Fruit fly (Drosophila melanogaster) whole organism, embryonic: Measurements from ENCODE around the gene Cyp4g15.

Experiments used
- Asciz ChIP-seq: fragments of 200-800 bp; sonication (Bioruptor generic); optimal IDR thresholded peaks from 2 replicates; lab custom pipeline; 2017; ENCODE audit warnings: missing biosample characterization, mild to moderate bottlenecking, missing genetic modification characterization, missing genetic modification reagents
- CG10654 ChIP-seq: fragments of 200-800 bp; sonication (Bioruptor generic); optimal IDR thresholded peaks from 2 replicates; lab custom pipeline; 2016; ENCODE audit warnings: missing biosample characterization, missing genetic modification characterization
- CG11695 ChIP-seq: fragments of 200-800 bp; sonication (Bioruptor generic); IDR thresholded peaks from 3 replicates; pipeline ENCODE4 v1.3.6; 2022; ENCODE audit warnings: missing biosample characterization, missing genetic modification characterization
- CG12104 ChIP-seq: fragments of 200-800 bp; sonication (Bioruptor generic); optimal IDR thresholded peaks from 3 replicates; lab custom pipeline; 2016; ENCODE audit warnings: missing biosample characterization, missing genetic modification characterization
- CG13775 ChIP-seq: fragments of 200-800 bp; sonication (Bioruptor generic); optimal IDR thresholded peaks from 3 replicates; lab custom pipeline; 2017; ENCODE audit warnings: missing biosample characterization, mild to moderate bottlenecking, missing genetic modification characterization
- CG14965 ChIP-seq: fragments of 200-800 bp; sonication (Bioruptor generic); optimal IDR thresholded peaks from 2 replicates; lab custom pipeline; 2016; ENCODE audit warnings: missing biosample characterization, missing genetic modification characterization, borderline replicate concordance
- CG15269 ChIP-seq: fragments of 200-800 bp; sonication (Bioruptor generic); optimal IDR thresholded peaks from 2 replicates; lab custom pipeline; 2018; ENCODE audit warnings: missing biosample characterization, mild to moderate bottlenecking, missing genetic modification characterization, moderate library complexity
- CG16815 ChIP-seq: fragments of 200-800 bp; sonication (Bioruptor generic); optimal IDR thresholded peaks from 3 replicates; lab custom pipeline; 2017; ENCODE audit warnings: missing biosample characterization, mild to moderate bottlenecking, missing genetic modification characterization
- CG17359 ChIP-seq: fragments of 200-800 bp; sonication (Bioruptor generic); optimal IDR thresholded peaks from 3 replicates; lab custom pipeline; 2018; ENCODE audit warnings: missing biosample characterization, mild to moderate bottlenecking, missing genetic modification characterization, moderate library complexity
- CG30020 ChIP-seq: fragments of 200-800 bp; optimal IDR thresholded peaks from 2 replicates; lab custom pipeline; 2019; ENCODE audit warnings: missing biosample characterization, mild to moderate bottlenecking, missing genetic modification characterization, moderate library complexity
- CG30431 ChIP-seq: fragments of 200-800 bp; sonication (Bioruptor generic); optimal IDR thresholded peaks from 2 replicates; lab custom pipeline; 2017; ENCODE audit warnings: missing biosample characterization, missing genetic modification characterization
- CG31224 ChIP-seq: fragments of 200-800 bp; sonication (Bioruptor generic); IDR thresholded peaks from 2 replicates; pipeline ENCODE4 v1.3.6; 2022; ENCODE audit warnings: missing biosample characterization, missing genetic modification characterization
- CG31441 ChIP-seq: fragments of 200-800 bp; sonication (Bioruptor generic); IDR thresholded peaks from 2 replicates; pipeline ENCODE4 v1.3.6; 2022; ENCODE audit warnings: missing biosample characterization, missing genetic modification characterization
- CG32767 ChIP-seq: fragments of 200-800 bp; sonication (Bioruptor generic); IDR thresholded peaks from 2 replicates; pipeline ENCODE4 v1.3.6; 2022; ENCODE audit warnings: missing biosample characterization, missing genetic modification characterization
- CG4404 ChIP-seq: fragments of 200-800 bp; sonication (Bioruptor generic); IDR thresholded peaks from 2 replicates; pipeline ENCODE4 v1.3.6; 2022; ENCODE audit warnings: missing biosample characterization, missing genetic modification characterization
- CG4707 ChIP-seq: fragments of 200-800 bp; sonication (Bioruptor generic); optimal IDR thresholded peaks from 2 replicates; lab custom pipeline; 2018; ENCODE audit warnings: missing biosample characterization, mild to moderate bottlenecking, missing genetic modification characterization, moderate library complexity
- CG4730 ChIP-seq: fragments of 200-800 bp; sonication (Bioruptor generic); IDR thresholded peaks from 2 replicates; pipeline ENCODE4 v1.3.6; 2022; ENCODE audit warnings: missing biosample characterization, missing genetic modification characterization
- CG7372 ChIP-seq: fragments of 200-800 bp; sonication (Bioruptor generic); IDR thresholded peaks from 2 replicates; pipeline ENCODE4 v1.3.6; 2022; ENCODE audit warnings: missing biosample characterization, missing genetic modification characterization
- CG7987 ChIP-seq: fragments of 200-800 bp; sonication (Bioruptor generic); optimal IDR thresholded peaks from 2 replicates; lab custom pipeline; 2018; ENCODE audit warnings: missing biosample characterization, mild to moderate bottlenecking, missing genetic modification characterization, moderate library complexity
- CrebB ChIP-seq: fragments of 200-800 bp; sonication (Bioruptor generic); optimal IDR thresholded peaks from 3 replicates; lab custom pipeline; 2018; ENCODE audit warnings: missing biosample characterization, mild to moderate bottlenecking, missing genetic modification characterization
- Eip74EF ChIP-seq, 2 experiments: fragments of 200-800 bp in 1 of 2; fragments of >200 bp in 1 of 2; sonication (Bioruptor generic) in 1 of 2; optimal IDR thresholded peaks; 2 replicates each; lab custom pipeline; 2017 to 2019; ENCODE audit warnings: missing biosample characterization in 2 of 2, missing genetic modification characterization in 2 of 2, mild to moderate bottlenecking in 1 of 2, moderate library complexity in 1 of 2
- Hand ChIP-seq: fragments of 200-800 bp; sonication (Bioruptor generic); optimal IDR thresholded peaks from 2 replicates; lab custom pipeline; 2017; ENCODE audit warnings: mild to moderate bottlenecking, missing biosample characterization, missing genetic modification reagents, missing genetic modification characterization
- Hmx ChIP-seq: fragments of 200-800 bp; sonication (Bioruptor generic); optimal IDR thresholded peaks from 2 replicates; lab custom pipeline; 2016; ENCODE audit warnings: missing biosample characterization, missing genetic modification characterization
- NFAT ChIP-seq: fragments of 200-800 bp; sonication (Bioruptor generic); IDR thresholded peaks from 2 replicates; pipeline ENCODE4 v1.3.6; 2022; ENCODE audit warnings: missing biosample characterization, missing genetic modification characterization
- Stat92E ChIP-seq, 3 experiments: fragments of >200 bp in 2 of 3; fragments of 200-800 bp in 1 of 3; sonication (Bioruptor generic) in 1 of 3; optimal IDR thresholded peaks; 2 replicates each; lab custom pipeline; 2017 to 2019; ENCODE audit warnings: missing biosample characterization in 3 of 3, missing genetic modification characterization in 3 of 3, mild to moderate bottlenecking in 1 of 3, moderate library complexity in 1 of 3
- Xbp1 ChIP-seq: fragments of 200-800 bp; sonication (Bioruptor generic); optimal IDR thresholded peaks from 3 replicates; lab custom pipeline; 2016; ENCODE audit warnings: missing biosample characterization, mild to moderate bottlenecking, missing genetic modification characterization
- az2 ChIP-seq: fragments of 200-800 bp; sonication (Bioruptor generic); optimal IDR thresholded peaks from 3 replicates; lab custom pipeline; 2016; ENCODE audit warnings: missing biosample characterization, missing genetic modification characterization
- bowl ChIP-seq: fragments of 200-800 bp; sonication (Bioruptor generic); IDR thresholded peaks from 2 replicates; pipeline ENCODE4 v1.3.6; 2022; ENCODE audit warnings: missing biosample characterization, missing genetic modification characterization
- bsh ChIP-seq, 2 experiments: fragments of 200-800 bp; sonication (Bioruptor generic); optimal IDR thresholded peaks; 2 replicates each; lab custom pipeline; 2017 to 2018; ENCODE audit warnings: mild to moderate bottlenecking in 2 of 2, missing biosample characterization in 2 of 2, missing genetic modification characterization in 2 of 2, moderate library complexity in 1 of 2
- cato ChIP-seq: fragments of 200-800 bp; sonication (Bioruptor generic); optimal IDR thresholded peaks from 2 replicates; lab custom pipeline; 2016; ENCODE audit warnings: missing biosample characterization, missing genetic modification characterization, borderline replicate concordance
- caup ChIP-seq: fragments of 200-800 bp; sonication (Bioruptor generic); optimal IDR thresholded peaks from 3 replicates; lab custom pipeline; 2017; ENCODE audit warnings: missing biosample characterization, mild to moderate bottlenecking, missing genetic modification characterization, moderate library complexity; ENCODE audit not compliant: severe bottlenecking
- cwo ChIP-seq: fragments of 200-800 bp; sonication (Bioruptor generic); optimal IDR thresholded peaks from 3 replicates; lab custom pipeline; 2017; ENCODE audit warnings: missing biosample characterization, missing genetic modification characterization, mild to moderate bottlenecking, moderate library complexity, missing genetic modification reagents
- dm ChIP-seq: fragments of 200-800 bp; sonication (Bioruptor generic); optimal IDR thresholded peaks from 3 replicates; lab custom pipeline; 2016; ENCODE audit warnings: missing biosample characterization, missing genetic modification characterization
- dmrt99B ChIP-seq: fragments of 200-800 bp; sonication (Bioruptor generic); optimal IDR thresholded peaks from 2 replicates; lab custom pipeline; 2018; ENCODE audit warnings: missing biosample characterization, mild to moderate bottlenecking, missing genetic modification characterization, moderate library complexity
- her ChIP-seq: fragments of 200-800 bp; sonication (Bioruptor generic); optimal IDR thresholded peaks from 2 replicates; lab custom pipeline; 2016; ENCODE audit warnings: missing biosample characterization, missing genetic modification characterization
- hkb ChIP-seq, 2 experiments: fragments of 200-800 bp in 1 of 2; fragments of >200 bp in 1 of 2; sonication (Bioruptor generic) in 1 of 2; IDR thresholded peaks in 1 of 2; optimal IDR thresholded peaks in 1 of 2; 2 replicates each; pipeline versions ENCODE4 v1.3.6 to Lab custom; 2017 to 2022; ENCODE audit warnings: missing biosample characterization in 1 of 2, missing genetic modification characterization in 1 of 2
- ind ChIP-seq: fragments of 200-800 bp; sonication (Bioruptor generic); optimal IDR thresholded peaks from 3 replicates; lab custom pipeline; 2016; ENCODE audit warnings: missing biosample characterization, missing genetic modification characterization
- lab ChIP-seq: fragments of 200-800 bp; sonication (Bioruptor generic); optimal IDR thresholded peaks from 3 replicates; lab custom pipeline; 2017; ENCODE audit warnings: missing biosample characterization, missing genetic modification characterization, mild to moderate bottlenecking, moderate library complexity, missing genetic modification reagents
- lilli ChIP-seq: fragments of 200-800 bp; sonication (Bioruptor generic); optimal IDR thresholded peaks from 3 replicates; lab custom pipeline; 2016; ENCODE audit warnings: missing biosample characterization, missing genetic modification characterization
- pb ChIP-seq: fragments of 200-800 bp; sonication (Bioruptor generic); optimal IDR thresholded peaks from 3 replicates; lab custom pipeline; 2016; ENCODE audit warnings: missing biosample characterization, missing genetic modification characterization
- repo ChIP-seq: fragments of 200-800 bp; sonication (Bioruptor generic); optimal IDR thresholded peaks from 2 replicates; lab custom pipeline; 2016; ENCODE audit warnings: missing biosample characterization, missing genetic modification characterization
- row ChIP-seq: fragments of 200-800 bp; sonication (Bioruptor generic); IDR thresholded peaks from 3 replicates; pipeline ENCODE4 v1.3.6; 2022; ENCODE audit warnings: missing biosample characterization, missing genetic modification characterization
- run ChIP-seq: fragments of 200-800 bp; sonication (Bioruptor generic); optimal IDR thresholded peaks from 3 replicates; lab custom pipeline; 2018; ENCODE audit warnings: missing biosample characterization, mild to moderate bottlenecking, missing genetic modification characterization
- scrt ChIP-seq: fragments of 200-800 bp; sonication (Bioruptor generic); optimal IDR thresholded peaks from 2 replicates; lab custom pipeline; 2018; ENCODE audit warnings: missing biosample characterization, mild to moderate bottlenecking, missing genetic modification characterization, moderate library complexity
- tx ChIP-seq: fragments of 200-800 bp; sonication (Bioruptor generic); optimal IDR thresholded peaks from 2 replicates; lab custom pipeline; 2016; ENCODE audit warnings: missing biosample characterization, missing genetic modification characterization
- usp ChIP-seq: fragments of >200 bp; optimal IDR thresholded peaks from 2 replicates; lab custom pipeline; 2017; ENCODE audit warnings: missing biosample characterization, missing genetic modification characterization
- vnd ChIP-seq: fragments of 200-800 bp; sonication (Bioruptor generic); IDR thresholded peaks from 3 replicates; pipeline ENCODE4 v1.3.6; 2022; ENCODE audit warnings: missing biosample characterization, missing genetic modification characterization; ENCODE audit not compliant: partially characterized antibody
- zf30C ChIP-seq: fragments of 200-800 bp; sonication (Bioruptor generic); optimal IDR thresholded peaks from 3 replicates; lab custom pipeline; 2018; ENCODE audit warnings: missing biosample characterization, mild to moderate bottlenecking, missing genetic modification characterization

Gene Cyp4g15

DNA sequence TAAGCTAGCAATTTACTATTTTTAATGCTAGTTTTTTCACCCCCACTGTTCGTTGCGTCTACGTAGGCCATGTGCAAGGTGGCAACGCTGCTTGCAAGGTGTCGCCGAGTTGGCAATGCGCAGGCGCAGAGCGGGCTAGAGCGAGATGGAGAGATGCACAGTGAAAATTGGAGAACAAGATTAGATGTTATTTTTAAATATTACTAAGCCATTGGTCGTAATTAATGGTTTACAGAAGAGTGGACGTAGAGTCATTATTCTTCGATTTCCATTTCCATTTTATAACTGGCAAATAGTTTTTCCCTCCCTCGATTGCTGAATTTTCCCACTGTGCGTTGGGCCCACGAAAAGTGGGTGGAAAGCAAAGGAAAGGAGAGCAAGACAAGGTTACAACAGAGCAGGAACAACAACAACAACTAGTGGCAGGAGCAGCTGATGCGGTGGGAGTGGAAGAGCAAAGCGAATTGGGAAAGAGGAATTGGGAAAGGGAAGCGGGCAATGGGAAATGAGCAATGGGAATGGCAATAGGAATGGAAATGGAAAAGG is 23.9 kb upstream of the Cyp4g15 start (continued):
- peak; percentile 56 for TF ChIP-seq Hand (GFP tag; lab: Kevin White, UChicago)
- TF ChIP-seq CG31224 (GFP tag; lab: Robert Waterston, UW) = peak; percentile 49; the same call in 1 of the 2 replicates
- TF ChIP-seq CG17359 (tag; lab: Kevin White, UChicago) = peak; percentile 84
- peak in 1 of 2 experiments; percentile 39 for TF ChIP-seq Eip74EF (GFP tag; optimal IDR thresholded peaks at IDR 0.05; lab: Kevin White, UChicago)
- peak; percentile 73 for TF ChIP-seq NFAT (GFP tag; lab: Robert Waterston, UW)
- TF ChIP-seq az2 (GFP tag; lab: Kevin White, UChicago) = peak; percentile 66
- peak; percentile 88 for TF ChIP-seq lab (GFP tag; lab: Kevin White, UChicago)
- TF ChIP-seq CG4404 (GFP tag; lab: Robert Waterston, UW) = peak; percentile 77
- TF ChIP-seq lilli (GFP tag; lab: Kevin White, UChicago) = peak; percentile 88
- TF ChIP-seq CG13775 = peak; percentile 46
- peak; percentile 77 for TF ChIP-seq caup (GFP tag; lab: Kevin White, UChicago)
- no peak for TF ChIP-seq usp (GFP tag; lab: Kevin White, UChicago)
- TF ChIP-seq run = peak; percentile 30
- peak; percentile 57 for TF ChIP-seq Asciz (GFP tag; lab: Kevin White, UChicago)
- TF ChIP-seq CG16815 (GFP tag; lab: Kevin White, UChicago) = peak; percentile 37
- TF ChIP-seq CG4730 (GFP tag; lab: Robert Waterston, UW) = peak; percentile 75
- TF ChIP-seq pb (GFP tag; lab: Kevin White, UChicago) = peak; percentile 75
- peak; percentile 59 for TF ChIP-seq CG10654 (GFP tag; lab: Kevin White, UChicago)
- TF ChIP-seq CG11695 (GFP tag; lab: Robert Waterston, UW) = peak; percentile 82
- no peak for TF ChIP-seq CG14965 (GFP tag; lab: Kevin White, UChicago)
- peak; percentile 60; the same call in 1 of the 2 replicates for TF ChIP-seq CG31441
- peak; percentile 70 for TF ChIP-seq her (GFP tag; lab: Kevin White, UChicago)
- TF ChIP-seq vnd = 0 out of 3 replicates have a peak, but pooled peaks have one; percentile 17
- peak; percentile 89 for TF ChIP-seq dmrt99B
- peak; percentile 78 for TF ChIP-seq cwo (GFP tag; lab: Kevin White, UChicago)
- no peak for TF ChIP-seq hkb (optimal IDR thresholded peaks at IDR 0.05; lab: Kevin White, UChicago)
- TF ChIP-seq hkb (GFP tag; IDR thresholded peaks at IDR 0.05; lab: Robert Waterston, UW) = peak; percentile 89
- TF ChIP-seq Hmx (GFP tag; lab: Kevin White, UChicago) = no peak
- TF ChIP-seq CrebB (tag; lab: Kevin White, UChicago) = peak; percentile 35
- peak; percentile 20 for TF ChIP-seq CG12104 (GFP tag; lab: Kevin White, UChicago)
- TF ChIP-seq bowl (GFP tag; lab: Robert Waterston, UW) = peak; percentile 59; the same call in 1 of the 2 replicates
- TF ChIP-seq cato (GFP tag; lab: Kevin White, UChicago) = no peak
- TF ChIP-seq tx (GFP tag; lab: Kevin White, UChicago) = no peak
- TF ChIP-seq CG30020 (tag; lab: Kevin White, UChicago) = peak; percentile 44
- TF ChIP-seq CG30431 = peak; percentile 66
- peak; percentile 30 for TF ChIP-seq repo (GFP tag; lab: Kevin White, UChicago)
- TF ChIP-seq scrt (GFP tag; lab: Kevin White, UChicago) = peak; percentile 66
- peak; percentile 70 for TF ChIP-seq CG7372
- peak; percentile 79; the same call in 1 of the 2 replicates for TF ChIP-seq CG32767 (GFP tag; lab: Robert Waterston, UW)
- TF ChIP-seq CG7987 (GFP tag; lab: Kevin White, UChicago) = peak; percentile 49
- TF ChIP-seq row (GFP tag; lab: Robert Waterston, UW) = peak; percentile 87
- peak; percentile 72 for TF ChIP-seq CG15269
- peak; percentile 76 for TF ChIP-seq Xbp1
- no peak for TF ChIP-seq Stat92E (GFP tag; optimal IDR thresholded peaks at IDR 0.05; lab: Kevin White, UChicago)
- peak; percentile 71 for TF ChIP-seq ind (GFP tag; lab: Kevin White, UChicago)
- TF ChIP-seq zf30C = no peak
- peak; percentile 68 to 76 for TF ChIP-seq bsh (GFP tag; optimal IDR thresholded peaks at IDR 0.05; lab: Kevin White, UChicago)
- peak; percentile 92 for TF ChIP-seq CG4707 (GFP tag; lab: Kevin White, UChicago)
- TF ChIP-seq dm (GFP tag; lab: Kevin White, UChicago) = peak; percentile 34
